Worm (Caenorhabditis elegans) whole organism, L2 larva: ENCODE results near the gene zipt-15.

Source experiments
- C34F6.9 ChIP-seq: fragments of 150-350 bp; optimal IDR thresholded peaks from 2 replicates; lab custom pipeline; 2014; ENCODE audit warnings: missing biosample characterization, missing genetic modification characterization
- R02D3.7 ChIP-seq: fragments of 150-350 bp; optimal IDR thresholded peaks from 2 replicates; lab custom pipeline; 2014; ENCODE audit warnings: missing biosample characterization, missing genetic modification characterization
- Y55F3AM.14 ChIP-seq: fragments of 200-800 bp; sonication (Bioruptor generic); optimal IDR thresholded peaks from 2 replicates; lab custom pipeline; 2018; ENCODE audit warnings: mild to moderate bottlenecking, missing genetic modification characterization, missing compliant biosample characterization
- alr-1 ChIP-seq: fragments of 150-350 bp; optimal IDR thresholded peaks from 2 replicates; lab custom pipeline; 2014; ENCODE audit warnings: missing biosample characterization, missing genetic modification characterization
- aly-2 ChIP-seq: fragments of 150-350 bp; optimal IDR thresholded peaks from 2 replicates; lab custom pipeline; 2014; ENCODE audit warnings: missing biosample characterization, missing genetic modification characterization
- ama-1 ChIP-seq: fragments of 150-350 bp; optimal IDR thresholded peaks from 2 replicates; lab custom pipeline; 2018; ENCODE audit warnings: inconsistent platforms
- ceh-82 ChIP-seq: fragments of 150-350 bp; optimal IDR thresholded peaks from 2 replicates; lab custom pipeline; 2014; ENCODE audit warnings: missing biosample characterization, missing genetic modification characterization
- crh-2 ChIP-seq: sonication (generic microtip); optimal IDR thresholded peaks from 2 replicates; lab custom pipeline; 2017; ENCODE audit warnings: missing biosample characterization, missing genetic modification characterization
- egl-27 ChIP-seq: sonication (generic microtip); optimal IDR thresholded peaks from 3 replicates; lab custom pipeline; 2017; ENCODE audit warnings: missing biosample characterization, missing genetic modification reagents, missing genetic modification characterization
- elt-3 ChIP-seq: sonication (generic microtip); optimal IDR thresholded peaks from 2 replicates; lab custom pipeline; 2017; ENCODE audit warnings: missing biosample characterization, missing genetic modification characterization
- fos-1 ChIP-seq: fragments of 150-350 bp; optimal IDR thresholded peaks from 2 replicates; lab custom pipeline; 2014; ENCODE audit warnings: missing biosample characterization, missing genetic modification characterization
- lin-11 ChIP-seq: fragments of 150-350 bp; sonication (generic microtip); optimal IDR thresholded peaks from 2 replicates; lab custom pipeline; 2014; ENCODE audit warnings: missing biosample characterization, missing genetic modification characterization, inconsistent platforms, mixed read lengths
- lin-39 ChIP-seq: fragments of 150-350 bp; optimal IDR thresholded peaks from 2 replicates; lab custom pipeline; 2014; ENCODE audit warnings: missing biosample characterization, missing genetic modification reagents, missing genetic modification characterization
- lsy-2 ChIP-seq, 2 experiments: fragments of 150-350 bp in 1 of 2; sonication (generic microtip) in 1 of 2; optimal IDR thresholded peaks; 2 replicates each; lab custom pipeline; 2014 to 2017; ENCODE audit warnings: missing biosample characterization in 2 of 2, missing genetic modification characterization in 2 of 2
- mab-5 ChIP-seq: fragments of 150-350 bp; optimal IDR thresholded peaks from 2 replicates; lab custom pipeline; 2014; ENCODE audit warnings: missing biosample characterization, missing genetic modification characterization
- mbf-1 ChIP-seq: sonication (generic microtip); optimal IDR thresholded peaks from 2 replicates; lab custom pipeline; 2017; ENCODE audit warnings: missing biosample characterization, missing genetic modification characterization
- mdl-1 ChIP-seq, 2 experiments: fragments of 150-350 bp in 1 of 2; sonication (generic microtip) in 1 of 2; optimal IDR thresholded peaks; 2 replicates each; lab custom pipeline; 2017; ENCODE audit warnings: missing biosample characterization in 2 of 2, missing genetic modification characterization in 2 of 2
- nhr-10 ChIP-seq: sonication (generic microtip); optimal IDR thresholded peaks from 2 replicates; lab custom pipeline; 2017; ENCODE audit warnings: missing biosample characterization, missing genetic modification characterization
- nhr-21 ChIP-seq: fragments of 150-350 bp; optimal IDR thresholded peaks from 2 replicates; lab custom pipeline; 2014; ENCODE audit warnings: missing biosample characterization, missing genetic modification characterization
- nhr-23 ChIP-seq: fragments of 150-350 bp; optimal IDR thresholded peaks from 2 replicates; lab custom pipeline; 2014; ENCODE audit warnings: missing biosample characterization, missing genetic modification reagents, missing genetic modification characterization
- nhr-237 ChIP-seq: fragments of 150-350 bp; optimal IDR thresholded peaks from 2 replicates; lab custom pipeline; 2014; ENCODE audit warnings: missing biosample characterization, missing genetic modification characterization
- nhr-25 ChIP-seq: fragments of 150-350 bp; sonication (generic microtip); optimal IDR thresholded peaks from 3 replicates; lab custom pipeline; 2014; ENCODE audit warnings: missing biosample characterization, missing genetic modification characterization
- nhr-6 ChIP-seq: fragments of 150-350 bp; optimal IDR thresholded peaks from 2 replicates; lab custom pipeline; 2014; ENCODE audit warnings: missing biosample characterization, missing genetic modification characterization
- peb-1 ChIP-seq: fragments of 150-350 bp; optimal IDR thresholded peaks from 2 replicates; lab custom pipeline; 2014; ENCODE audit warnings: missing biosample characterization, missing genetic modification characterization
- sem-4 ChIP-seq: fragments of 150-350 bp; optimal IDR thresholded peaks from 2 replicates; lab custom pipeline; 2014; ENCODE audit warnings: missing biosample characterization, missing genetic modification reagents, missing genetic modification characterization
- skn-1 ChIP-seq: sonication (generic microtip); optimal IDR thresholded peaks from 2 replicates; lab custom pipeline; 2017; ENCODE audit warnings: missing biosample characterization, missing genetic modification characterization
- sma-3 ChIP-seq: sonication (generic microtip); optimal IDR thresholded peaks from 2 replicates; lab custom pipeline; 2016; ENCODE audit warnings: missing genetic modification reagents, missing genetic modification characterization, missing compliant biosample characterization
- sma-9 ChIP-seq, 2 experiments: fragments of 150-350 bp in 1 of 2; sonication (generic microtip) in 1 of 2; optimal IDR thresholded peaks; 2 replicates each; lab custom pipeline; 2014 to 2016; ENCODE audit warnings: missing genetic modification characterization in 2 of 2, mild to moderate bottlenecking in 1 of 2, missing biosample characterization in 1 of 2, missing compliant biosample characterization in 1 of 2, missing genetic modification reagents in 1 of 2, moderate library complexity in 1 of 2
- snpc-4 ChIP-seq: fragments of 150-350 bp; optimal IDR thresholded peaks from 2 replicates; lab custom pipeline; 2014; ENCODE audit warnings: missing biosample characterization, missing genetic modification characterization
- unc-62 ChIP-seq: fragments of 150-350 bp; optimal IDR thresholded peaks from 2 replicates; lab custom pipeline; 2014; ENCODE audit warnings: missing biosample characterization, missing genetic modification reagents, missing genetic modification characterization
- zag-1 ChIP-seq: fragments of 150-350 bp; optimal IDR thresholded peaks from 2 replicates; lab custom pipeline; 2014; ENCODE audit warnings: missing biosample characterization, missing genetic modification characterization
- ztf-1 ChIP-seq: fragments of 200-800 bp; sonication (Bioruptor generic); conservative IDR thresholded peaks from 2 replicates; pipeline ENCODE4 v1.3.6; 2022; ENCODE audit warnings: missing genetic modification characterization, missing compliant biosample characterization
- ztf-11 ChIP-seq: sonication (generic microtip); optimal IDR thresholded peaks from 2 replicates; lab custom pipeline; 2017; ENCODE audit warnings: missing biosample characterization, missing genetic modification characterization

Gene zipt-15

ce11 chrIV:796521-797073, 28.2 kb downstream of the zipt-15 start, which contains the start of the genes F56B3.11 and ech-5 (continued):
- TF ChIP-seq skn-1 (tag; lab: Kevin White, UChicago): peak; percentile 26
- peak; percentile 43 for TF ChIP-seq nhr-6 (tag; lab: Kevin White, UChicago)
- peak; percentile 44 for TF ChIP-seq fos-1 (tag; lab: Kevin White, UChicago)
- no peak for TF ChIP-seq lin-39 (tag; lab: Kevin White, UChicago)

ce11 chrIV:795383-795872, 29.3 kb downstream of the zipt-15 start, which contains the start of gene skr-18:
TSS of gene skr-18 (minus strand) at chrIV:795433.
- TF ChIP-seq ztf-11 (tag; lab: Kevin White, UChicago) (no peak), ztf-1 (GFP tag; lab: Robert Waterston, UW) (no peak), Y55F3AM.14 (GFP tag; lab: Kevin White, UChicago) (no peak), nhr-237 (no peak), lin-11 (tag; lab: Kevin White, UChicago) (no peak), mbf-1 (no peak), snpc-4 (no peak), R02D3.7 (no peak), nhr-23 (tag; lab: Kevin White, UChicago) (no peak), ceh-82 (tag; lab: Kevin White, UChicago) (no peak), peb-1 (no peak), sem-4 (no peak), egl-27 (tag; lab: Kevin White, UChicago) (no peak), elt-3 (tag; lab: Kevin White, UChicago) (no peak)

- TF ChIP-seq nhr-21 (no peak), ama-1 (lab: Kevin White, UChicago) (no peak), egl-27 (tag; lab: Kevin White, UChicago) (no peak), aly-2 (tag; lab: Kevin White, UChicago) (no peak), skn-1 (tag; lab: Kevin White, UChicago) (no peak), snpc-4 (no peak), nhr-25 (tag; lab: Kevin White, UChicago) (no peak)
Observed at ce11 chrIV:794275-794674, 30.5 kb downstream of the zipt-15 start, which contains the start of gene F56B3.4. TSS of gene F56B3.4 (minus strand) at chrIV:794275.

ce11 chrIV:787755-788154, 37.0 kb downstream of the zipt-15 start, which contains the start of gene F56B3.6:
TSS of gene F56B3.6 (plus strand) at chrIV:788055.
- TF ChIP-seq lin-39 (tag; lab: Kevin White, UChicago) (no peak), alr-1 (tag; lab: Kevin White, UChicago) (no peak), elt-3 (tag; lab: Kevin White, UChicago) (no peak), lsy-2 (tag; optimal IDR thresholded peaks at IDR 0.05; lab: Kevin White, UChicago) (no peak), lin-11 (tag; lab: Kevin White, UChicago) (no peak), unc-62 (GFP tag; lab: Kevin White, UChicago) (no peak), nhr-10 (tag; lab: Kevin White, UChicago) (no peak), zag-1 (tag; lab: Kevin White, UChicago) (no peak), C34F6.9 (tag; lab: Kevin White, UChicago) (no peak), mab-5 (tag; lab: Kevin White, UChicago) (no peak), ztf-1 (GFP tag; lab: Robert Waterston, UW) (no peak), ztf-11 (tag; lab: Kevin White, UChicago) (no peak), peb-1 (no peak), sma-3 (GFP tag; lab: Kevin White, UChicago) (no peak), sma-9 (GFP tag; optimal IDR thresholded peaks at IDR 0.05; lab: Kevin White, UChicago) (no peak), sma-9 (tag; optimal IDR thresholded peaks at IDR 0.05; lab: Kevin White, UChicago) (no peak), Y55F3AM.14 (GFP tag; lab: Kevin White, UChicago) (no peak), nhr-23 (tag; lab: Kevin White, UChicago) (no peak)

ce11 chrIV:782393-782792, 42.4 kb downstream of the zipt-15 start:
- TF ChIP-seq mdl-1 (tag; optimal IDR thresholded peaks at IDR 0.05; lab: Kevin White, UChicago) (no peak), crh-2 (tag; lab: Kevin White, UChicago) (no peak), nhr-10 (tag; lab: Kevin White, UChicago) (no peak)
